Fruit fly (Drosophila melanogaster) whole organism, embryonic: ENCODE data around the gene CG33490.

Experiments used
- CG11398 ChIP-seq: fragments of 200-800 bp; sonication (Bioruptor generic); optimal IDR thresholded peaks from 2 replicates; lab custom pipeline; 2016; ENCODE audit warnings: missing biosample characterization, missing genetic modification characterization
- CG8281 ChIP-seq: fragments of 200-800 bp; sonication (Bioruptor generic); optimal IDR thresholded peaks from 2 replicates; lab custom pipeline; 2018; ENCODE audit warnings: missing biosample characterization, mild to moderate bottlenecking, missing genetic modification characterization, moderate library complexity
- HLHmδ ChIP-seq: fragments of 200-800 bp; sonication (Bioruptor generic); optimal IDR thresholded peaks from 2 replicates; lab custom pipeline; 2018; ENCODE audit warnings: missing biosample characterization, mild to moderate bottlenecking, missing genetic modification characterization, moderate library complexity
- HmgZ ChIP-seq: fragments of 200-800 bp; sonication (Bioruptor generic); optimal IDR thresholded peaks from 2 replicates; lab custom pipeline; 2018; ENCODE audit warnings: missing biosample characterization, mild to moderate bottlenecking, missing genetic modification characterization
- Sin3A ChIP-seq: fragments of >200 bp; optimal IDR thresholded peaks from 2 replicates; lab custom pipeline; 2018
- pum ChIP-seq: fragments of 200-800 bp; sonication (Bioruptor generic); optimal IDR thresholded peaks from 2 replicates; lab custom pipeline; 2016; ENCODE audit warnings: missing biosample characterization, missing genetic modification characterization

dm6 chr3L:11578847-11579246 lies 4.4 kb upstream of the CG33490 start:
- TF ChIP-seq HmgZ (no peak), pum (no peak), Sin3A (lab: Kevin White, UChicago) (no peak), HLHmδ (GFP tag; lab: Kevin White, UChicago) (no peak), CG11398 (no peak), CG8281 (tag; lab: Kevin White, UChicago) (no peak)
